Worm (Caenorhabditis elegans): ENCODE measurements around the gene dnj-16.

Gene dnj-16

ce11 chrIII:4195306-4196008 is 4.5 kb downstream of the dnj-16 start (continued):
- TF ChIP-seq arid-1 (GFP tag; conservative IDR thresholded peaks at IDR 0.05) (peak; percentile 84), F49E8.2 (tag; optimal IDR thresholded peaks at IDR 0.05; ENCODE audit: borderline replicate concordance) (no peak), unc-130 (GFP tag; optimal IDR thresholded peaks at IDR 0.05) (peak; percentile 24), nhr-11 (tag; optimal IDR thresholded peaks at IDR 0.05) (no peak), gei-8 (GFP tag; optimal IDR thresholded peaks at IDR 0.05) (peak; percentile 15), snpc-4 (tag; optimal IDR thresholded peaks at IDR 0.05) (no peak)

ce11 chrIII:4196301-4196987 is 5.5 kb downstream of the dnj-16 start:
- TF ChIP-seq daf-8 (GFP tag; IDR thresholded peaks at IDR 0.05) = no peak
- TF ChIP-seq gei-8 (GFP tag; optimal IDR thresholded peaks at IDR 0.05) = no peak
- no peak for TF ChIP-seq set-16 (GFP tag; IDR thresholded peaks at IDR 0.05)
- TF ChIP-seq dpl-1 (GFP tag; optimal IDR thresholded peaks at IDR 0.05) = peak; percentile 42
- no peak for TF ChIP-seq nhr-42 (GFP tag; IDR thresholded peaks at IDR 0.05)
- TF ChIP-seq F37D6.2 (tag; optimal IDR thresholded peaks at IDR 0.05) = no peak
- TF ChIP-seq T20F7.1 (GFP tag; optimal IDR thresholded peaks at IDR 0.05) = no peak
- TF ChIP-seq nhr-11 (tag; optimal IDR thresholded peaks at IDR 0.05) = no peak
- TF ChIP-seq ceh-62 (tag; optimal IDR thresholded peaks at IDR 0.05) = no peak
- TF ChIP-seq ama-1 (optimal IDR thresholded peaks at IDR 0.05) = no peak
- peak; percentile 65 for TF ChIP-seq mep-1 (tag; optimal IDR thresholded peaks at IDR 0.05)
- no peak for TF ChIP-seq sdz-12 (GFP tag; optimal IDR thresholded peaks at IDR 0.05)
- TF ChIP-seq lin-1 (GFP tag; IDR thresholded peaks at IDR 0.05) = no peak
- TF ChIP-seq ztf-11 (tag; optimal IDR thresholded peaks at IDR 0.05) = no peak
- no peak for TF ChIP-seq F26F4.8 (GFP tag; conservative IDR thresholded peaks at IDR 0.05)
- TF ChIP-seq aha-1 (tag) = peak; percentile 87
- no peak for TF ChIP-seq F49E8.2 (tag; optimal IDR thresholded peaks at IDR 0.05; ENCODE audit: borderline replicate concordance)
- TF ChIP-seq tra-1 (GFP tag; IDR thresholded peaks at IDR 0.05) = no peak
- TF ChIP-seq mdt-29 (GFP tag; IDR thresholded peaks at IDR 0.05) = no peak
- no peak for TF ChIP-seq lim-7 (GFP tag; IDR thresholded peaks at IDR 0.05)
- peak; percentile 25 for TF ChIP-seq hlh-11 (tag; optimal IDR thresholded peaks at IDR 0.05)
- peak; percentile 45 for TF ChIP-seq rbr-2 (tag; optimal IDR thresholded peaks at IDR 0.05)
- TF ChIP-seq zfp-2 (tag; optimal IDR thresholded peaks at IDR 0.05) = no peak
- no peak for TF ChIP-seq F10B5.3 (tag; optimal IDR thresholded peaks at IDR 0.05)
- no peak for TF ChIP-seq dmd-9 (GFP tag; IDR thresholded peaks at IDR 0.05)
- TF ChIP-seq dmd-6 (GFP tag; IDR thresholded peaks at IDR 0.05) = 0 out of 2 replicates have a peak, but pooled peaks have one; percentile 9
- TF ChIP-seq nhr-111 (GFP tag; optimal IDR thresholded peaks at IDR 0.05) = no peak
- TF ChIP-seq ceh-82 (tag; optimal IDR thresholded peaks at IDR 0.05) = no peak
- TF ChIP-seq mxl-3 (GFP tag; optimal IDR thresholded peaks at IDR 0.05) = peak; percentile 38
- no peak for TF ChIP-seq ceh-28 (tag; optimal IDR thresholded peaks at IDR 0.05)
- TF ChIP-seq Y75B8A.6 (GFP tag; IDR thresholded peaks at IDR 0.05) = no peak
- no peak for TF ChIP-seq daf-19 (GFP tag; conservative IDR thresholded peaks at IDR 0.05)
- no peak for TF ChIP-seq aly-2 (tag; optimal IDR thresholded peaks at IDR 0.05)
- no peak for TF ChIP-seq ctbp-1 (GFP tag; IDR thresholded peaks at IDR 0.05)
- TF ChIP-seq fkh-10 (GFP tag; optimal IDR thresholded peaks at IDR 0.05) = peak; percentile 12
- TF ChIP-seq ces-1 (GFP tag; optimal IDR thresholded peaks at IDR 0.05) = no peak
- peak; percentile 30; the same call in 1 of the 2 replicates for TF ChIP-seq lin-38 (GFP tag; IDR thresholded peaks at IDR 0.05)
- peak; percentile 49 to 82 for TF ChIP-seq lsy-2 (tag; optimal IDR thresholded peaks at IDR 0.05)
- TF ChIP-seq ZK337.2 (GFP tag; IDR thresholded peaks at IDR 0.05) = no peak
- no peak for TF ChIP-seq Y105C5A.15 (GFP tag; IDR thresholded peaks at IDR 0.05)
- TF ChIP-seq spr-3 (GFP tag; optimal IDR thresholded peaks at IDR 0.05) = no peak
- no peak for TF ChIP-seq Y5F2A.4 (GFP tag; optimal IDR thresholded peaks at IDR 0.05)
- no peak for TF ChIP-seq lin-29 (GFP tag; IDR thresholded peaks at IDR 0.05)
- TF ChIP-seq ztf-7 (tag; optimal IDR thresholded peaks at IDR 0.05) = no peak
- no peak for TF ChIP-seq madf-5 (GFP tag; IDR thresholded peaks at IDR 0.05)
